Worm (Caenorhabditis elegans): ENCODE results near the gene lnkn-1.

Gene lnkn-1

DNA sequence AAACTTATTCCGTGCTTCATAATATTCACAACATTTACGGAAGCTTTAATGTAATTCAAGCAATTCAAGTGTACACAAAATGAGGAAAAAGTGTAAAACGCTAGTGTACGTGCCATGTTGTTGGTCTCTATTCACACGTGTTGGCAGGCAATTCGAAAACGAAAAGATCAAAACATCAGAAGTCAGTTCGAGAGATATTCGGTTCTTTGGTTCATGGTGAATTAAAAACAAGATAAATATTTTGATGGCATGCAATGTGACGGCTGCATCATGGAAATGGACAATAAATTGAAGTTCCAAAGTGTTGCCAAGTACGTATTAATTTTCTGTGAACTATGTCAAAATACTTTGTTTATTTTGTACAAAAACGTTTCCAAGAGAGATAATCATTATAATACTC lies 32.0 kb downstream of the lnkn-1 start:
- no peak for TF ChIP-seq elt-1 (tag; optimal IDR thresholded peaks at IDR 0.05; ENCODE audit: borderline replicate concordance, insufficient read depth)
- no peak for TF ChIP-seq ceh-39 (tag; optimal IDR thresholded peaks at IDR 0.05)
- TF ChIP-seq ceh-43 (GFP tag; optimal IDR thresholded peaks at IDR 0.05): no peak
- TF ChIP-seq sem-2 (GFP tag; optimal IDR thresholded peaks at IDR 0.05): no peak
- TF ChIP-seq blmp-1 (tag; optimal IDR thresholded peaks at IDR 0.05): no peak
- no peak for TF ChIP-seq mls-2 (tag; optimal IDR thresholded peaks at IDR 0.05)
- TF ChIP-seq hlh-1 (tag; optimal IDR thresholded peaks at IDR 0.05): peak; percentile 13
- no peak for TF ChIP-seq cnd-1 (tag; optimal IDR thresholded peaks at IDR 0.05)
- TF ChIP-seq nhr-237 (tag; optimal IDR thresholded peaks at IDR 0.05): peak; percentile 39
- no peak for TF ChIP-seq lin-13 (tag; optimal IDR thresholded peaks at IDR 0.05)
- peak; percentile 60 for TF ChIP-seq unc-62 (GFP tag; optimal IDR thresholded peaks at IDR 0.05)
- no peak for TF ChIP-seq nhr-2 (tag; optimal IDR thresholded peaks at IDR 0.05)
- no peak for TF ChIP-seq ceh-83 (GFP tag; optimal IDR thresholded peaks at IDR 0.05)
- TF ChIP-seq nhr-28 (tag; optimal IDR thresholded peaks at IDR 0.05): no peak
- TF ChIP-seq ztf-11 (tag; optimal IDR thresholded peaks at IDR 0.05): no peak
- peak; percentile 4 for TF ChIP-seq lsy-2 (tag; optimal IDR thresholded peaks at IDR 0.05)
- no peak for TF ChIP-seq nhr-76 (tag; optimal IDR thresholded peaks at IDR 0.05)
- no peak for TF ChIP-seq snpc-4 (tag; optimal IDR thresholded peaks at IDR 0.05)

DNA sequence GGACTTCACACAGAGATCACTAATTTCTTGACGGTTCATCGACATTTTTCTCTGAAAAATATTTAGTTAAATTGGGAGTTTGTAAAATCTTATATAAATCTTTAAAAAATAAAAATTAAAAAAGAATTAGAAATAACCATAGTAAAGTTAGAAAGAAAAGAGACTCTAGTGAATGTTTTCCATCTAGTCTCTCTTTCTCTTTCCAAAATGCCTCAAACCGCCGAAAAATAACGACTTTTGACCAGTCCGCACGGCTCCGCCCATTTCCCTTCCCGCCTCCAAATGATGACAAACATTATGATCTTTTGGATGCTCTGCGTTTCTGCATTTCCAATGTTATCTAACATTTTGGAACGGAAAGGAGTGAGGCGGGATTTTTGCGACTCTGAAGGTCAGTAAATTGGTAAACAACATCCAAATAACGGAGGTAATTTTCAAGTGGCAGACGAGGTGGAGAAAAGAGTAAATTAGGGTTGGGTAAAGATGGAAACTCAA lies 33.3 kb downstream of the lnkn-1 start, which contains the start of gene glb-1:
Gene glb-1 (minus strand): TSS at position 51 of the 495 bp plus-strand sequence.
- no peak for TF ChIP-seq unc-39 (tag; optimal IDR thresholded peaks at IDR 0.05)

DNA sequence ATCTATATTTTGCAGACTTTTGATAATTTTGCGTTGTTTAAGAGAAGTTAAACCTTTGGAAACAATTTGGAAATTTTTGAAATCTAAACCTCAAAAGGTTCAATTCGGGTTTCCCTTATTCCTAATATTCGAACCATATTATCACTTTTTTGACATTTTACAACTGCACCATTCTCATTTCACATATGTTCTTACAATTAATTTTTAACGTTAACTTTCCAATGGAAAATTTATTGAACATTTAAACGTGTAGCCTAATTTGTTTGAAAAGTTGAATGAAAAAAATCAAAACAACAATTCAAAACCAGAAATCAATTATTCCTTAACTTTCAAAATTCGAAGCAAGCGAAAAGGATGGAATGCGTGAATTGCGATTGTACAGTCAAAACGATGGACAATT lies 33.9 kb downstream of the lnkn-1 start, which contains the start of gene ZK637.12:
Gene ZK637.12 (plus strand): TSS at position 301 of the 400 bp plus-strand sequence.
- TF ChIP-seq drap-1 (GFP tag; optimal IDR thresholded peaks at IDR 0.05): no peak
- no peak for TF ChIP-seq unc-120 (tag; optimal IDR thresholded peaks at IDR 0.05; ENCODE audit: poor library complexity, severe bottlenecking)
- no peak for TF ChIP-seq zip-8 (tag; optimal IDR thresholded peaks at IDR 0.05)
- TF ChIP-seq blmp-1 (tag; optimal IDR thresholded peaks at IDR 0.05): no peak
- TF ChIP-seq bed-3 (GFP tag; optimal IDR thresholded peaks at IDR 0.05): no peak
- no peak for TF ChIP-seq mab-5 (tag; optimal IDR thresholded peaks at IDR 0.05)
- no peak for TF ChIP-seq ces-1 (GFP tag; optimal IDR thresholded peaks at IDR 0.05)
- no peak for TF ChIP-seq sem-2 (GFP tag; optimal IDR thresholded peaks at IDR 0.05)

DNA sequence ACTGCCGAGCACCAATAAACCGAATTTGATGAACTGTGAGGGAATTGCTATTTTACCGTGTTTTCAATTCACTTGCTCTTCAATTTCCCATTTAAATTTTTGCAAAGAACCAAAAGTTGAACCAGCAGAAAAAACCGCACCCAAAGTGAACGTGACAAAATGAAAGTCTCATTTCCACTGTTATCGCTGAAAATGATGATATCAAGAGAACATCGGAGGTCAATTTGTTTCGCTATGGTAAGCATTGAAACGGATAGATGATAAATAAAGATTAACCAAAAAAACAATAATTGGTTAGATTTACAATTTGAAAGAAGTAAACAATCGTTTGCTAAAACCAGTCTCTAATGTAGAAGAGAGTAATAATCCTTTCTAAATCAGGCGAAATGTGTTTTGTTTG lies 35.5 kb downstream of the lnkn-1 start:
- TF ChIP-seq blmp-1 (tag; optimal IDR thresholded peaks at IDR 0.05): no peak
- TF ChIP-seq nhr-2 (tag; optimal IDR thresholded peaks at IDR 0.05): no peak
- TF ChIP-seq ceh-83 (GFP tag; optimal IDR thresholded peaks at IDR 0.05): no peak
- no peak for TF ChIP-seq unc-62 (GFP tag; optimal IDR thresholded peaks at IDR 0.05)
- TF ChIP-seq sem-2 (GFP tag; optimal IDR thresholded peaks at IDR 0.05): no peak

DNA sequence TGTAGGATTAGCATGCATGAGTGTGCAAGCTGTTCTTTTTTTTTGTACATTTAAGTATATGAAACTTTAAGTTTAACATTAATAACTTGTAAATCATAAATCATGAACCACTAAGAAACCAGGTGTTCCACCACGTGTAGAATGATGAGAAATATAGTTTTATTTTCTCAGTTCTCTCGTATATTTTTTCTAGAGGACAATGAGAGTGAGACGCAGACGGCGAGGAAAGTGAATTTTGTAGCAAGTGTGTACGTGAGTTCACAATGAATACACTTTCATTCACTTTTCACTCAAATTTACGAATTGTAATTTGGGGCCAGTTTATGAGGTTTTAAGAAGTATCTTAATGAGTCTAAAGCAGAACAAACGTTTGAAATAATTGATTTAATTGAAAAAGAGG lies 36.5 kb downstream of the lnkn-1 start:
- TF ChIP-seq ceh-43 (GFP tag; optimal IDR thresholded peaks at IDR 0.05): no peak
- peak; percentile 50 for TF ChIP-seq mab-5 (tag; optimal IDR thresholded peaks at IDR 0.05)

DNA sequence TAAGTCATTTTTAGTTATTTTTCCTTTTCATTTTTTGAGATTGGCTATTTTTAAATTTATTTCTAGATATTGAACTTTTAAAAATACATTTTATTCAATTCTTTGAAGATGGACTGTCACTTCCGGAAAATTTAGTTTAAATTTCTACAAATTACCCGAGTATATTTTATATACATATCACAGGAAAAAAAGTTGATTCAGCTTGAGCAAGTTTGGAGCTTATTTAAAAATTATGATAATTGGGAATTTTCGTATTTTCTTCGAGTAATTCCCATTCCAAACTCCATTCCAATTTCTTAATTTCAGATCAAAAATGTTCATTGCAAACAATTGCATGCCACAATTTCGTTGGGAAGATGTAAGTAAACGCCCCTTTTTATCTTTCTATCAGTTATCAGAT lies 39.7 kb downstream of the lnkn-1 start, which contains the start of gene arrd-15:
Gene arrd-15 (plus strand): TSS at position 301 of the 400 bp plus-strand sequence.
- TF ChIP-seq nhr-12 (tag; optimal IDR thresholded peaks at IDR 0.05) (no peak), bed-3 (GFP tag; optimal IDR thresholded peaks at IDR 0.05) (no peak), ztf-11 (tag; optimal IDR thresholded peaks at IDR 0.05) (no peak)

DNA sequence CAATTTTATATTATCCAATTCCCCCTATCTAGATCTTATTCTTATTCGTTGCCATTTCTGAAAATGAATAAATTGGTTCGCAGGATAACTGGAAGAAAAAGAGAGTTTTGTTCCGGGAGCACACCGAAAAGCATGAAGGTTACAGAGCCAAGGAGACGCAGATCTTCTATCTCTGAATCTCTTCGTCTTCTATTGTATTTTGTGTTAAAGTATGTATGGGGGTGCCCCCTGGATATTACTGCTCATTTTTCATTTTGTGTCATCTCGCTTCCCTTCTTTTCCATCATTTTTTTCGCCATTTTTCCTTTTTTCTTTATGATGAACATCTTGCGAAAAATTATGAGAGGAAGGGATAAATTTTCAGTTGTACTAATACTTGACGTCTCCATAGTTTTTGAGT lies 43.7 kb downstream of the lnkn-1 start:
- TF ChIP-seq unc-120 (tag; optimal IDR thresholded peaks at IDR 0.05; ENCODE audit: poor library complexity, severe bottlenecking) (no peak), mab-5 (tag; optimal IDR thresholded peaks at IDR 0.05) (no peak), mep-1 (tag; optimal IDR thresholded peaks at IDR 0.05) (no peak), sem-2 (GFP tag; optimal IDR thresholded peaks at IDR 0.05) (no peak), elt-1 (tag; optimal IDR thresholded peaks at IDR 0.05; ENCODE audit: borderline replicate concordance, insufficient read depth) (no peak), nhr-28 (tag; optimal IDR thresholded peaks at IDR 0.05) (no peak), sptf-1 (tag; optimal IDR thresholded peaks at IDR 0.05) (no peak), nhr-12 (tag; optimal IDR thresholded peaks at IDR 0.05) (no peak), M03D4.4 (tag; optimal IDR thresholded peaks at IDR 0.05) (no peak), snpc-4 (tag; optimal IDR thresholded peaks at IDR 0.05) (no peak), elt-3 (tag; optimal IDR thresholded peaks at IDR 0.05) (no peak), lin-13 (tag; optimal IDR thresholded peaks at IDR 0.05) (no peak), mls-2 (tag; optimal IDR thresholded peaks at IDR 0.05) (no peak), zip-8 (tag; optimal IDR thresholded peaks at IDR 0.05) (no peak), ceh-83 (GFP tag; optimal IDR thresholded peaks at IDR 0.05) (no peak), hlh-1 (tag; optimal IDR thresholded peaks at IDR 0.05) (no peak), drap-1 (GFP tag; optimal IDR thresholded peaks at IDR 0.05) (no peak)

Data from whole organism, mixed stage, embryonic.